Fruit fly (Drosophila melanogaster) whole organism, prepupa: Measurements from ENCODE around the gene CG43139.

Experiments
- CG15336 ChIP-seq: fragments of 200-800 bp; sonication (Bioruptor generic); IDR thresholded peaks from 2 replicates; pipeline ENCODE4 v1.3.6; 2022; ENCODE audit warnings: missing biosample characterization, missing genetic modification characterization
- CG32006 ChIP-seq: fragments of 200-800 bp; sonication (Bioruptor generic); optimal IDR thresholded peaks from 3 replicates; lab custom pipeline; 2017; ENCODE audit warnings: missing biosample characterization, mild to moderate bottlenecking, missing genetic modification characterization
- Ets96B ChIP-seq: fragments of 200-800 bp; optimal IDR thresholded peaks from 2 replicates; lab custom pipeline; 2019; ENCODE audit warnings: missing biosample characterization, mild to moderate bottlenecking, missing genetic modification characterization, moderate library complexity
- Lpt ChIP-seq: fragments of 200-800 bp; sonication (Bioruptor generic); optimal IDR thresholded peaks from 3 replicates; lab custom pipeline; 2016; ENCODE audit warnings: missing biosample characterization, missing genetic modification characterization
- Met ChIP-seq: fragments of 200-800 bp; sonication (Bioruptor generic); optimal IDR thresholded peaks from 3 replicates; lab custom pipeline; 2016; ENCODE audit warnings: missing biosample characterization, missing genetic modification characterization
- Sox102F ChIP-seq: fragments of 200-800 bp; sonication (Bioruptor generic); optimal IDR thresholded peaks from 2 replicates; lab custom pipeline; 2016; ENCODE audit warnings: missing biosample characterization, mild to moderate bottlenecking, missing genetic modification characterization
- eg ChIP-seq: fragments of 200-800 bp; sonication (Bioruptor generic); IDR thresholded peaks from 3 replicates; pipeline ENCODE4 v1.3.6; 2022; ENCODE audit warnings: missing biosample characterization, missing genetic modification characterization
- esn ChIP-seq: fragments of 200-800 bp; sonication (Bioruptor generic); optimal IDR thresholded peaks from 2 replicates; lab custom pipeline; 2016; ENCODE audit warnings: missing biosample characterization, mild to moderate bottlenecking, missing genetic modification characterization, moderate library complexity
- fd59A ChIP-seq: fragments of 200-800 bp; sonication (Bioruptor generic); optimal IDR thresholded peaks from 2 replicates; lab custom pipeline; 2017; ENCODE audit warnings: missing biosample characterization, mild to moderate bottlenecking, missing genetic modification characterization, missing genetic modification reagents
- pdm3 ChIP-seq: fragments of 200-800 bp; sonication (Bioruptor generic); optimal IDR thresholded peaks from 3 replicates; lab custom pipeline; 2016; ENCODE audit warnings: missing biosample characterization, missing genetic modification characterization
- salr ChIP-seq, 2 experiments: fragments of 200-800 bp; sonication (Bioruptor generic); optimal IDR thresholded peaks; 3 replicates each; lab custom pipeline; 2016 to 2018; ENCODE audit warnings: missing biosample characterization in 2 of 2, missing genetic modification characterization in 2 of 2, mild to moderate bottlenecking in 1 of 2

dm6 chr3R:27502856-27503255 is 1.0 kb upstream of the CG43139 start, which contains the start of gene CG5402:
- TF ChIP-seq pdm3 (GFP tag; lab: Kevin White, UChicago) (no peak), fd59A (GFP tag; lab: Kevin White, UChicago) (no peak), CG32006 (no peak), esn (no peak), eg (GFP tag; lab: Robert Waterston, UW) (no peak), Lpt (GFP tag; lab: Kevin White, UChicago) (no peak), salr (GFP tag; optimal IDR thresholded peaks at IDR 0.05; lab: Kevin White, UChicago) (no peak), Ets96B (no peak), Sox102F (GFP tag; lab: Kevin White, UChicago) (no peak), Met (no peak), CG15336 (GFP tag; lab: Robert Waterston, UW) (no peak)
